Worm (Caenorhabditis elegans): ENCODE measurements around the gene elo-9.

DNA sequence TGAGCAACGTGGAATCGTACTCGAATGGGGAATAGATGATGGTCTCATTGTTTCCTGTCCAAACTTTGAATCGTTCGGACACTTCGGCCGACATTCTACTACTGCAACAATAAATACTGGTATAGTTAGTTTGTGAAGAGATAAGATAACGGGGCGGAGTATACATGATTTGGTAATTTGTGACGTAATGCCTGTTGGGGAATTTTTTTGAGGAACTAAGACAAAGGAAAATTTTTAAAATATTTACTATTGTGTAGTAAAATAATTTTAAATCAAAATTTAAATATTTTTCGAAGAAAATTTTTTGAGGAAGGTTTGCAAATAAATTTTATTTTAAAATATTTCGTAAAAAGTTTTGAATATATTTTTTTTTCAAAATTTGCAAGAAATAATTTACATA lies at the start of gene elo-9:
- no peak for TF ChIP-seq unc-55 (GFP tag; optimal IDR thresholded peaks at IDR 0.05)
- TF ChIP-seq pha-4 (tag; optimal IDR thresholded peaks at IDR 0.05): no peak
- TF ChIP-seq C08G9.2 (tag; optimal IDR thresholded peaks at IDR 0.05): no peak
- TF ChIP-seq pag-3 (tag; optimal IDR thresholded peaks at IDR 0.05; ENCODE audit: borderline replicate concordance): no peak
- TF ChIP-seq K02D7.2 (tag; optimal IDR thresholded peaks at IDR 0.05): no peak
- no peak for TF ChIP-seq sdc-2 (tag; optimal IDR thresholded peaks at IDR 0.05)
- TF ChIP-seq nfya-1 (tag; optimal IDR thresholded peaks at IDR 0.05): no peak
- no peak for TF ChIP-seq ceh-6 (GFP tag; optimal IDR thresholded peaks at IDR 0.05)
- no peak for TF ChIP-seq ceh-22 (tag; optimal IDR thresholded peaks at IDR 0.05)
- no peak for TF ChIP-seq hlh-30 (tag; optimal IDR thresholded peaks at IDR 0.05; ENCODE audit: insufficient read depth)
- no peak for TF ChIP-seq rnt-1 (tag; optimal IDR thresholded peaks at IDR 0.05)
- no peak for TF ChIP-seq pqm-1 (tag; optimal IDR thresholded peaks at IDR 0.05)
- no peak for TF ChIP-seq nhr-232 (tag; optimal IDR thresholded peaks at IDR 0.05)
